Fruit fly (Drosophila melanogaster) whole organism, pupa: Measurements from ENCODE around the gene CG14260.

ENCODE experiments used
- CG10348 ChIP-seq: fragments of 200-800 bp; sonication (Bioruptor generic); IDR thresholded peaks from 2 replicates; pipeline ENCODE4 v1.3.6; 2022; ENCODE audit warnings: missing biosample characterization, missing genetic modification characterization
- CG12605 ChIP-seq: fragments of 200-800 bp; sonication (Bioruptor generic); IDR thresholded peaks from 2 replicates; pipeline ENCODE4 v1.3.6; 2022; ENCODE audit warnings: missing biosample characterization, missing genetic modification characterization
- CG13204 ChIP-seq: fragments of 200-800 bp; sonication (Bioruptor generic); optimal IDR thresholded peaks from 2 replicates; lab custom pipeline; 2018; ENCODE audit warnings: missing biosample characterization, mild to moderate bottlenecking, missing genetic modification characterization, moderate library complexity
- CG14655 ChIP-seq: fragments of 200-800 bp; sonication (Bioruptor generic); optimal IDR thresholded peaks from 3 replicates; lab custom pipeline; 2017; ENCODE audit warnings: mild to moderate bottlenecking, missing biosample characterization, missing genetic modification reagents, missing genetic modification characterization
- CG15710 ChIP-seq: fragments of 200-800 bp; sonication (Bioruptor generic); optimal IDR thresholded peaks from 2 replicates; lab custom pipeline; 2018; ENCODE audit warnings: missing biosample characterization, mild to moderate bottlenecking, missing genetic modification characterization, moderate library complexity
- CG17806 ChIP-seq: fragments of 200-800 bp; sonication (Bioruptor generic); optimal IDR thresholded peaks from 2 replicates; lab custom pipeline; 2018; ENCODE audit warnings: missing biosample characterization, mild to moderate bottlenecking, missing genetic modification characterization, moderate library complexity
- CG32121 ChIP-seq: fragments of 200-800 bp; sonication (Bioruptor generic); IDR thresholded peaks from 2 replicates; pipeline ENCODE4 v1.3.6; 2022; ENCODE audit warnings: missing biosample characterization, missing genetic modification characterization
- CG34367 ChIP-seq: fragments of 200-800 bp; sonication (Bioruptor generic); optimal IDR thresholded peaks from 2 replicates; lab custom pipeline; 2018; ENCODE audit warnings: missing biosample characterization, mild to moderate bottlenecking, missing genetic modification characterization
- CG4496 ChIP-seq: fragments of 200-800 bp; sonication (Bioruptor generic); IDR thresholded peaks from 3 replicates; pipeline ENCODE4 v1.3.6; 2022; ENCODE audit warnings: missing biosample characterization, missing genetic modification characterization
- CG8159 ChIP-seq: fragments of 200-800 bp; sonication (Bioruptor generic); optimal IDR thresholded peaks from 3 replicates; lab custom pipeline; 2018; ENCODE audit warnings: missing biosample characterization, mild to moderate bottlenecking, missing genetic modification characterization, moderate library complexity
- CG8301 ChIP-seq: fragments of 200-800 bp; sonication (Bioruptor generic); optimal IDR thresholded peaks from 2 replicates; lab custom pipeline; 2018; ENCODE audit warnings: missing biosample characterization, mild to moderate bottlenecking, missing genetic modification characterization
- CG9948 ChIP-seq: fragments of 200-800 bp; sonication (Bioruptor generic); optimal IDR thresholded peaks from 2 replicates; lab custom pipeline; 2018; ENCODE audit warnings: missing biosample characterization, mild to moderate bottlenecking, missing genetic modification characterization, moderate library complexity
- D1 ChIP-seq: fragments of 200-800 bp; sonication (Bioruptor generic); optimal IDR thresholded peaks from 2 replicates; lab custom pipeline; 2018; ENCODE audit warnings: missing biosample characterization, mild to moderate bottlenecking, missing genetic modification characterization, moderate library complexity
- EcR ChIP-seq: fragments of 200-800 bp; sonication (Bioruptor generic); optimal IDR thresholded peaks from 3 replicates; lab custom pipeline; 2019; ENCODE audit warnings: missing biosample characterization, missing genetic modification characterization, mild to moderate bottlenecking, moderate library complexity, missing genetic modification reagents
- Ets98B ChIP-seq: fragments of 200-800 bp; sonication (Bioruptor generic); IDR thresholded peaks from 2 replicates; pipeline ENCODE4 v1.3.6; 2022; ENCODE audit warnings: missing biosample characterization, missing genetic modification characterization
- Pif1A ChIP-seq: fragments of 200-800 bp; sonication (Bioruptor generic); optimal IDR thresholded peaks from 3 replicates; lab custom pipeline; 2016; ENCODE audit warnings: missing biosample characterization, missing genetic modification characterization
- Pif1B ChIP-seq: fragments of 200-800 bp; sonication (Bioruptor generic); optimal IDR thresholded peaks from 3 replicates; lab custom pipeline; 2016; ENCODE audit warnings: missing biosample characterization, missing genetic modification characterization
- Snoo ChIP-seq: fragments of 200-800 bp; sonication (Bioruptor generic); optimal IDR thresholded peaks from 3 replicates; lab custom pipeline; 2017; ENCODE audit warnings: missing biosample characterization, mild to moderate bottlenecking, missing genetic modification characterization, inconsistent platforms
- fd96Ca ChIP-seq: fragments of 200-800 bp; sonication (Bioruptor generic); IDR thresholded peaks from 3 replicates; pipeline ENCODE4 v1.3.6; 2022; ENCODE audit warnings: missing biosample characterization, missing genetic modification characterization
- gl ChIP-seq: fragments of 200-800 bp; sonication (Bioruptor generic); optimal IDR thresholded peaks from 2 replicates; lab custom pipeline; 2018; ENCODE audit warnings: missing biosample characterization, mild to moderate bottlenecking, missing genetic modification characterization
- rn ChIP-seq: fragments of 200-800 bp; sonication (Bioruptor generic); IDR thresholded peaks from 2 replicates; pipeline ENCODE4 v1.3.6; 2022; ENCODE audit warnings: missing biosample characterization, missing genetic modification characterization

The CG14260 gene

DNA sequence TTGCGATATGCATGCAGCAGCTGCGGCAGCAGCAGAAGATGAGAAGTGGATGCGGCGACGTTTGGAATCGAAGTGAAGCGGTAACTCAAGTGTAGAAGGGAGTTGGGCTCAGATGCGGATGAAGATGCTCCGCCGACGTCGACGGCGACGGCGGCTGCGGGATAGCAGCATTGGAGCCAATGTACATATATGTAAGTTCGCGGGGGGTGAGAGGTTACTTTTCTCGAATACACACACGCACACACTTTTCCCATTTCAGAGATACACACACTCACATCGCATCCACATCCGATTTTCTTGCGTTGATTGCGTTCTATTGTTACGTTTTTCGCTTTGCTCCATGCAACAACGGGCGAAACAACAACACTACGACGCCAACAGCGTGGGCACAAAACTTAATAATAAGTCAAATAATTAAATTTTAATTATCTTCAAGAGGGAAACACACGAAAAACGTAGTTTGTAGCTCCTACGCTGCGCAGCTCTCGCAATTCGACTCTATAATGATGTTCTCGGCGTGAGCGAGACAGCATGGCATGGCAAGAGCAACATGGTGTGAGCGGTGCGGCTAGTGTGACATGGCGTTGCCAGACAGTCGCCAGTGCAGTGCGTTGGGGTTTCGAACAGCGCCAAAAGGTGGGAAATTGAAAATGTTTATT, 20.4 kb upstream of the CG14260 start, which contains the start of gene CG18766:
TSS of gene CG18766 (minus strand) at position 508 of the 659 bp plus-strand sequence.
- TF ChIP-seq CG34367 (tag; lab: Kevin White, UChicago) = no peak
- TF ChIP-seq CG4496 (GFP tag; lab: Robert Waterston, UW) = no peak
- peak; percentile 54 for TF ChIP-seq EcR (GFP tag; lab: Kevin White, UChicago)
- TF ChIP-seq rn (GFP tag; lab: Robert Waterston, UW) = no peak
- peak; percentile 24; the same call in 1 of the 2 replicates for TF ChIP-seq Ets98B (GFP tag; lab: Robert Waterston, UW)
- no peak for TF ChIP-seq CG12605
- TF ChIP-seq Snoo (tag; lab: Kevin White, UChicago) = peak; percentile 26
- no peak for TF ChIP-seq CG32121 (GFP tag; lab: Robert Waterston, UW)
- TF ChIP-seq CG9948 (tag; lab: Kevin White, UChicago) = no peak
- peak; percentile 41 for TF ChIP-seq Pif1B (GFP tag; lab: Kevin White, UChicago)
- TF ChIP-seq fd96Ca (GFP tag; lab: Robert Waterston, UW) = 0 out of 3 replicates have a peak, but pooled peaks have one; percentile 17
- peak; percentile 26 for TF ChIP-seq gl
- no peak for TF ChIP-seq CG15710 (tag; lab: Kevin White, UChicago)
- TF ChIP-seq CG8301 (tag; lab: Kevin White, UChicago) = no peak
- peak; percentile 82 for TF ChIP-seq CG13204 (GFP tag; lab: Kevin White, UChicago)
- no peak for TF ChIP-seq D1
- TF ChIP-seq CG17806 = no peak
- TF ChIP-seq CG8159 = no peak
- no peak for TF ChIP-seq Pif1A (GFP tag; lab: Kevin White, UChicago)
- no peak for TF ChIP-seq CG14655 (GFP tag; lab: Kevin White, UChicago)
- no peak for TF ChIP-seq CG10348 (GFP tag; lab: Robert Waterston, UW)

DNA sequence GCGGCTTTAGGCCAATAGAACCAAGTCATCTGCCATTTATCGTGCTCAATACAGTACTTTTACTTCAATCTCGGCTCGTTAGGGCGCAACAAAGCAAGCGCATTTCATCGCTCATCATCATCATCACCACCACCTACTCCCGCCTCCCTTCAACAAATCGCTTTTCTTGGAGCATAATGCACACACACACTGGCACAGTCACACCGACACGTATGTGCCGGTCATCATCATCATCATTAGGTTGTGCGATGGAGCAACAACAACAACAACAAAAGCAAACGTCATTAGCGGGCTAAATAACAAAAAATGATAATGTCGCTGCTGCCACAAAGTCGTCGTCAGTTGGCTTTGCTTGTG, 19.9 kb upstream of the CG14260 start:
- no peak for TF ChIP-seq CG34367 (tag; lab: Kevin White, UChicago)
- TF ChIP-seq CG32121 (GFP tag; lab: Robert Waterston, UW) = 0 out of 2 replicates have a peak, but pooled peaks have one; percentile 25

DNA sequence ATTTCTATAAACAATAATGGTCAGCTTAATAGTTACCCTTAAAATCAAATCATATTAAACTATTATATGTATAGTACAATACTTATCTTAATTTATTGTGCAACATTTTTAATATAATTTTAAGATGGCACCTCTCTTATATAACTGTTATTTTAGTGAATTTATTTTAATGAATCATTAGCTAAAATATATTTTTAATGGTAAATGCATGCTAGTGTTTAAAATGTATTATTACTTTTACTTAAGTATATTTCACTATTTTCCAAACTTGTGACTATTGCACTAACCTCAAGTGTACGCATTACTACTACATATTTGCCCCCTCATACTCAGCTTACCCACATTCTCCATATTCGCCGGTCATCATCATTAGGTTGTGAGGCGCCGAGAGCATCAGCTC, 19.0 kb upstream of the CG14260 start:
- no peak for TF ChIP-seq fd96Ca (GFP tag; lab: Robert Waterston, UW)
- TF ChIP-seq CG8159 = peak; percentile 87
- peak; percentile 64 for TF ChIP-seq CG12605
- peak; percentile 69 for TF ChIP-seq CG17806
- peak; percentile 81 for TF ChIP-seq CG8301 (tag; lab: Kevin White, UChicago)
- TF ChIP-seq gl = no peak
- TF ChIP-seq CG32121 (GFP tag; lab: Robert Waterston, UW) = peak; percentile 49
- no peak for TF ChIP-seq D1
- TF ChIP-seq CG13204 (GFP tag; lab: Kevin White, UChicago) = peak; percentile 10
- TF ChIP-seq CG9948 (tag; lab: Kevin White, UChicago) = peak; percentile 83
- no peak for TF ChIP-seq Pif1B (GFP tag; lab: Kevin White, UChicago)
- peak; percentile 80 for TF ChIP-seq CG15710 (tag; lab: Kevin White, UChicago)
- no peak for TF ChIP-seq CG14655 (GFP tag; lab: Kevin White, UChicago)
- TF ChIP-seq Ets98B (GFP tag; lab: Robert Waterston, UW) = no peak
- TF ChIP-seq CG10348 (GFP tag; lab: Robert Waterston, UW) = no peak
- no peak for TF ChIP-seq rn (GFP tag; lab: Robert Waterston, UW)
- no peak for TF ChIP-seq Snoo (tag; lab: Kevin White, UChicago)
- peak; percentile 5 for TF ChIP-seq Pif1A (GFP tag; lab: Kevin White, UChicago)
- no peak for TF ChIP-seq EcR (GFP tag; lab: Kevin White, UChicago)
- peak; percentile 48; the same call in 1 of the 3 replicates for TF ChIP-seq CG4496 (GFP tag; lab: Robert Waterston, UW)
- TF ChIP-seq CG34367 (tag; lab: Kevin White, UChicago) = peak; percentile 68

DNA sequence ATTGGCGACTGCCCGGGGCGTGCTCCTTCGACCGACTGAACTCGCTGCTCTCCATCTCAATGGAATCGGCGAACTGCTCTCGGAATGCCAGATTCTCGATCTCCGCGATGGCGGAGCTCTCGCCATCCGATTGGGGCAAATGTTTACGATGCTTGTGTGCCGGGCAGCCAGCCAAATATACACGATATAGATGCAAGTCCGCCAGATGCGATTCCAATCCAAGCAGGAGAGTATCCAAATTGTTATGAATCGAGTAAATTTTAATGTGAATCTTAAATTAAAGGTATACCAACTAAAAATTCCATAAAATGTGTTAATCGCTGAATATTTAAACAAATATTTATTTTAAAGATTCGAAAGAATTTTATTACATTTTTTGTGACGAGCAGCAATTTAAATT, 17.4 kb upstream of the CG14260 start, which contains the start of gene CG5984:
TSS of gene CG5984 (minus strand) at position 101 of the 400 bp plus-strand sequence.
- no peak for TF ChIP-seq CG4496 (GFP tag; lab: Robert Waterston, UW)
- TF ChIP-seq, all 21 proteins: peak for 0

DNA sequence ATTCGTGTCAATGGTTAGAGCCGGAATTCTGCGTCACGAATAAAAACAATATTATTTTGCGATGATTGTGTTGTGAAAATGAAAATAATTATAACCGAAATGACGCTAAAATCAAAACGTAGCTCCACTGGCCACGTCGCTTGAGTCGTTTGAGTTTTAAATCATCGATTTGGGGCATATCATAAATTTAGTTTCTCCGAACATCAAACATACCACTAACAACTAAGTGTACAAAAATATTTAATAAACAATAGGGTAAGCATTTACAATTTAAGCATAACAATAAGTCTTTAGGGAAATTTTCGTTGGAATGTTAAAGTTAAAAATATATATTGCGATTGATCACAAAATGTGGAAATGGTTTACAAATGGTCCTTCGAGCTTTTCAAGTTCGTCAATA, 14.3 kb upstream of the CG14260 start, which contains the start of the genes TTLL6B and TfIIA-L:
TSS of gene TTLL6B (minus strand) at position 101 of the 400 bp plus-strand sequence.
TSS of gene TfIIA-L (plus strand) at position 206 of the 400 bp plus-strand sequence.
- TF ChIP-seq Pif1B (GFP tag; lab: Kevin White, UChicago) (no peak), EcR (GFP tag; lab: Kevin White, UChicago) (no peak), CG8301 (tag; lab: Kevin White, UChicago) (no peak), D1 (no peak), CG32121 (GFP tag; lab: Robert Waterston, UW) (no peak), Ets98B (GFP tag; lab: Robert Waterston, UW) (no peak), CG14655 (GFP tag; lab: Kevin White, UChicago) (no peak), fd96Ca (GFP tag; lab: Robert Waterston, UW) (no peak), CG34367 (tag; lab: Kevin White, UChicago) (no peak), CG10348 (GFP tag; lab: Robert Waterston, UW) (no peak), CG13204 (GFP tag; lab: Kevin White, UChicago) (no peak)
